Fruit fly (Drosophila melanogaster) whole organism, embryonic: ENCODE measurements around the gene Bicra.

Source experiments
- ATbp ChIP-seq: fragments of 200-800 bp; sonication (Bioruptor generic); optimal IDR thresholded peaks from 2 replicates; lab custom pipeline; 2017; ENCODE audit warnings: missing biosample characterization, mild to moderate bottlenecking, missing genetic modification characterization, missing genetic modification reagents
- Abd-B ChIP-seq: fragments of 200-800 bp; sonication (Bioruptor generic); optimal IDR thresholded peaks from 2 replicates; lab custom pipeline; 2018; ENCODE audit warnings: missing biosample characterization, mild to moderate bottlenecking, missing genetic modification characterization, moderate library complexity
- Bdp1 ChIP-seq: fragments of 200-800 bp; sonication (Bioruptor generic); optimal IDR thresholded peaks from 3 replicates; lab custom pipeline; 2016; ENCODE audit warnings: missing biosample characterization, missing genetic modification characterization
- CG12219 ChIP-seq: fragments of 200-800 bp; sonication (Bioruptor generic); optimal IDR thresholded peaks from 3 replicates; lab custom pipeline; 2018; ENCODE audit warnings: missing biosample characterization, mild to moderate bottlenecking, missing genetic modification characterization
- CG12659 ChIP-seq: fragments of 200-800 bp; sonication (Bioruptor generic); optimal IDR thresholded peaks from 3 replicates; lab custom pipeline; 2017; ENCODE audit warnings: mild to moderate bottlenecking, missing biosample characterization, missing genetic modification reagents, missing genetic modification characterization
- CG12942 ChIP-seq: fragments of 200-800 bp; sonication (Bioruptor generic); optimal IDR thresholded peaks from 3 replicates; lab custom pipeline; 2016; ENCODE audit warnings: missing biosample characterization, missing genetic modification characterization
- CG14860 ChIP-seq: fragments of 200-800 bp; sonication (Bioruptor generic); IDR thresholded peaks from 3 replicates; pipeline ENCODE4 v1.3.6; 2022; ENCODE audit warnings: missing biosample characterization, missing genetic modification characterization; ENCODE audit not compliant: partially characterized antibody
- CG15011 ChIP-seq: fragments of 200-800 bp; sonication (Bioruptor generic); optimal IDR thresholded peaks from 3 replicates; lab custom pipeline; 2018; ENCODE audit warnings: missing biosample characterization, mild to moderate bottlenecking, missing genetic modification characterization
- CG15269 ChIP-seq: fragments of 200-800 bp; sonication (Bioruptor generic); optimal IDR thresholded peaks from 2 replicates; lab custom pipeline; 2018; ENCODE audit warnings: missing biosample characterization, mild to moderate bottlenecking, missing genetic modification characterization, moderate library complexity
- CG17385 ChIP-seq: fragments of 200-800 bp; sonication (Bioruptor generic); optimal IDR thresholded peaks from 3 replicates; lab custom pipeline; 2018; ENCODE audit warnings: missing biosample characterization, mild to moderate bottlenecking, missing genetic modification characterization
- CG17568 ChIP-seq: fragments of 200-800 bp; sonication (Bioruptor generic); optimal IDR thresholded peaks from 2 replicates; lab custom pipeline; 2018; ENCODE audit warnings: missing biosample characterization, mild to moderate bottlenecking, missing genetic modification characterization, moderate library complexity
- CG18262 ChIP-seq: fragments of 200-800 bp; optimal IDR thresholded peaks from 3 replicates; lab custom pipeline; 2019; ENCODE audit warnings: missing biosample characterization, mild to moderate bottlenecking, missing genetic modification characterization, moderate library complexity
- CG18599 ChIP-seq: fragments of 200-800 bp; sonication (Bioruptor generic); optimal IDR thresholded peaks from 3 replicates; lab custom pipeline; 2017; ENCODE audit warnings: missing biosample characterization, missing genetic modification characterization, mild to moderate bottlenecking, moderate library complexity, missing genetic modification reagents
- CG3163 ChIP-seq: fragments of 200-800 bp; sonication (Bioruptor generic); optimal IDR thresholded peaks from 3 replicates; lab custom pipeline; 2016; ENCODE audit warnings: missing biosample characterization, missing genetic modification characterization
- CG4282 ChIP-seq: fragments of 200-800 bp; sonication (Bioruptor generic); optimal IDR thresholded peaks from 2 replicates; lab custom pipeline; 2016; ENCODE audit warnings: missing biosample characterization, missing genetic modification characterization
- CG4328 ChIP-seq: fragments of 200-800 bp; sonication (Bioruptor generic); optimal IDR thresholded peaks from 3 replicates; lab custom pipeline; 2017; ENCODE audit warnings: missing biosample characterization, missing genetic modification reagents, missing genetic modification characterization
- CG4854 ChIP-seq: fragments of 200-800 bp; sonication (Bioruptor generic); optimal IDR thresholded peaks from 2 replicates; lab custom pipeline; 2016; ENCODE audit warnings: missing biosample characterization, missing genetic modification characterization, inconsistent platforms
- CG6791 ChIP-seq: fragments of 200-800 bp; sonication (Bioruptor generic); IDR thresholded peaks from 3 replicates; pipeline ENCODE4 v1.3.6; 2022; ENCODE audit warnings: missing biosample characterization, missing genetic modification characterization; ENCODE audit not compliant: partially characterized antibody
- CG6854 ChIP-seq: fragments of 200-800 bp; sonication (Bioruptor generic); optimal IDR thresholded peaks from 3 replicates; lab custom pipeline; 2017; ENCODE audit warnings: missing biosample characterization, mild to moderate bottlenecking, missing genetic modification characterization
- D19A ChIP-seq: fragments of 200-800 bp; optimal IDR thresholded peaks from 3 replicates; lab custom pipeline; 2019; ENCODE audit warnings: missing biosample characterization, mild to moderate bottlenecking, missing genetic modification characterization, moderate library complexity
- Dfd ChIP-seq, 2 experiments: fragments of >200 bp; optimal IDR thresholded peaks; 2 replicates each; lab custom pipeline; 2017; ENCODE audit warnings: missing biosample characterization in 2 of 2, missing genetic modification characterization in 2 of 2
- Doc2 ChIP-seq: fragments of 200-800 bp; sonication (Bioruptor generic); IDR thresholded peaks from 2 replicates; pipeline ENCODE4 v1.3.6; 2022; ENCODE audit warnings: missing biosample characterization, missing genetic modification characterization
- Elba2 ChIP-seq: fragments of 200-800 bp; sonication (Bioruptor generic); optimal IDR thresholded peaks from 3 replicates; lab custom pipeline; 2016; ENCODE audit warnings: missing biosample characterization, missing genetic modification characterization
- Fer1 ChIP-seq: fragments of 200-800 bp; sonication (Bioruptor generic); optimal IDR thresholded peaks from 2 replicates; lab custom pipeline; 2017; ENCODE audit warnings: missing biosample characterization, mild to moderate bottlenecking, missing genetic modification characterization
- Gsc ChIP-seq: fragments of 200-800 bp; sonication (Bioruptor generic); IDR thresholded peaks from 2 replicates; pipeline ENCODE4 v1.3.6; 2022; ENCODE audit warnings: missing biosample characterization, missing genetic modification characterization
- Mad ChIP-seq: fragments of 200-800 bp; sonication (Bioruptor generic); optimal IDR thresholded peaks from 2 replicates; lab custom pipeline; 2016; ENCODE audit warnings: missing biosample characterization, missing genetic modification characterization
- Max ChIP-seq: fragments of 200-800 bp; sonication (Bioruptor generic); optimal IDR thresholded peaks from 2 replicates; lab custom pipeline; 2016; ENCODE audit warnings: missing biosample characterization, mild to moderate bottlenecking, missing genetic modification characterization
- Six4 ChIP-seq: fragments of 200-800 bp; sonication (Bioruptor generic); optimal IDR thresholded peaks from 2 replicates; lab custom pipeline; 2016; ENCODE audit warnings: missing biosample characterization, missing genetic modification characterization
- Sry-β ChIP-seq: fragments of 200-800 bp; sonication (Bioruptor generic); optimal IDR thresholded peaks from 2 replicates; lab custom pipeline; 2018; ENCODE audit warnings: missing biosample characterization, mild to moderate bottlenecking, missing genetic modification characterization, moderate library complexity
- Vsx1 ChIP-seq: fragments of 200-800 bp; sonication (Bioruptor generic); optimal IDR thresholded peaks from 2 replicates; lab custom pipeline; 2017; ENCODE audit warnings: missing biosample characterization, mild to moderate bottlenecking, missing genetic modification characterization, missing genetic modification reagents
- Xrp1 ChIP-seq: fragments of 200-800 bp; sonication (Bioruptor generic); IDR thresholded peaks from 2 replicates; pipeline ENCODE4 v1.3.6; 2022; ENCODE audit warnings: missing biosample characterization, missing genetic modification characterization
- aop ChIP-seq: fragments of 200-800 bp; sonication (Bioruptor generic); IDR thresholded peaks from 2 replicates; pipeline ENCODE4 v1.3.6; 2022; ENCODE audit warnings: missing biosample characterization, missing genetic modification characterization
- btn ChIP-seq: fragments of 200-800 bp; sonication (Bioruptor generic); optimal IDR thresholded peaks from 2 replicates; lab custom pipeline; 2016; ENCODE audit warnings: missing biosample characterization, missing genetic modification characterization
- cwo ChIP-seq: fragments of 200-800 bp; sonication (Bioruptor generic); optimal IDR thresholded peaks from 3 replicates; lab custom pipeline; 2017; ENCODE audit warnings: missing biosample characterization, missing genetic modification characterization, mild to moderate bottlenecking, moderate library complexity, missing genetic modification reagents
- dati ChIP-seq: fragments of 200-800 bp; sonication (Bioruptor generic); IDR thresholded peaks from 2 replicates; pipeline ENCODE4 v1.3.6; 2022; ENCODE audit warnings: missing biosample characterization, missing genetic modification characterization
- eve ChIP-seq, 2 experiments: fragments of >200 bp; optimal IDR thresholded peaks; 2 replicates each; lab custom pipeline; 2017; ENCODE audit warnings: missing biosample characterization in 2 of 2, missing genetic modification characterization in 2 of 2
- fd3F ChIP-seq: fragments of 200-800 bp; sonication (Bioruptor generic); optimal IDR thresholded peaks from 2 replicates; lab custom pipeline; 2018; ENCODE audit warnings: missing biosample characterization, mild to moderate bottlenecking, missing genetic modification characterization, moderate library complexity
- lola ChIP-seq, 3 experiments: fragments of >200 bp in 2 of 3; fragments of 200-800 bp in 1 of 3; sonication (Bioruptor generic) in 1 of 3; optimal IDR thresholded peaks; 2 replicates each; lab custom pipeline; 2017 to 2019; ENCODE audit warnings: missing biosample characterization in 3 of 3, missing genetic modification characterization in 3 of 3, mild to moderate bottlenecking in 1 of 3, moderate library complexity in 1 of 3
- lov ChIP-seq, 2 experiments: fragments of 200-800 bp in 1 of 2; fragments of >200 bp in 1 of 2; sonication (Bioruptor generic) in 1 of 2; IDR thresholded peaks in 1 of 2; optimal IDR thresholded peaks in 1 of 2; 2 replicates in 1 of 2; 3 replicates in 1 of 2; pipeline versions ENCODE4 v1.3.6 to Lab custom; 2017 to 2022; ENCODE audit warnings: missing biosample characterization in 1 of 2, missing genetic modification characterization in 1 of 2
- mld ChIP-seq: fragments of 200-800 bp; sonication (Bioruptor generic); IDR thresholded peaks from 3 replicates; pipeline ENCODE4 v1.3.6; 2022; ENCODE audit warnings: missing biosample characterization, missing genetic modification characterization; ENCODE audit not compliant: partially characterized antibody
- nerfin-1 ChIP-seq: fragments of 200-800 bp; sonication (Bioruptor generic); optimal IDR thresholded peaks from 3 replicates; lab custom pipeline; 2019; ENCODE audit warnings: missing biosample characterization, mild to moderate bottlenecking, missing genetic modification characterization, moderate library complexity
- sd ChIP-seq: fragments of 200-800 bp; sonication (Bioruptor generic); optimal IDR thresholded peaks from 3 replicates; lab custom pipeline; 2018; ENCODE audit warnings: missing biosample characterization, mild to moderate bottlenecking, missing genetic modification characterization, moderate library complexity
- seq ChIP-seq: fragments of 200-800 bp; sonication (Bioruptor generic); IDR thresholded peaks from 2 replicates; pipeline ENCODE4 v1.3.6; 2022; ENCODE audit warnings: missing biosample characterization, missing genetic modification characterization
- so ChIP-seq: fragments of 200-800 bp; sonication (Bioruptor generic); IDR thresholded peaks from 3 replicates; pipeline ENCODE4 v1.3.6; 2022; ENCODE audit warnings: missing biosample characterization, missing genetic modification characterization
- tgo ChIP-seq: fragments of 200-800 bp; sonication (Bioruptor generic); IDR thresholded peaks from 3 replicates; pipeline ENCODE4 v1.3.6; 2022; ENCODE audit warnings: missing biosample characterization, missing genetic modification characterization
- tio ChIP-seq: fragments of 200-800 bp; sonication (Bioruptor generic); optimal IDR thresholded peaks from 2 replicates; lab custom pipeline; 2017; ENCODE audit warnings: missing biosample characterization, missing genetic modification characterization, inconsistent platforms
- toy ChIP-seq: fragments of 200-800 bp; sonication (Bioruptor generic); IDR thresholded peaks from 2 replicates; pipeline ENCODE4 v1.3.6; 2022; ENCODE audit warnings: missing biosample characterization, missing genetic modification characterization
- unc-4 ChIP-seq: fragments of 200-800 bp; sonication (Bioruptor generic); IDR thresholded peaks from 2 replicates; pipeline ENCODE4 v1.3.6; 2022; ENCODE audit warnings: missing biosample characterization, missing genetic modification characterization; ENCODE audit not compliant: partially characterized antibody
- vnd ChIP-seq: fragments of 200-800 bp; sonication (Bioruptor generic); IDR thresholded peaks from 3 replicates; pipeline ENCODE4 v1.3.6; 2022; ENCODE audit warnings: missing biosample characterization, missing genetic modification characterization; ENCODE audit not compliant: partially characterized antibody
- wek ChIP-seq: fragments of 200-800 bp; sonication (Bioruptor generic); optimal IDR thresholded peaks from 3 replicates; lab custom pipeline; 2018; ENCODE audit warnings: missing biosample characterization, mild to moderate bottlenecking, missing genetic modification characterization, moderate library complexity

Gene Bicra

DNA sequence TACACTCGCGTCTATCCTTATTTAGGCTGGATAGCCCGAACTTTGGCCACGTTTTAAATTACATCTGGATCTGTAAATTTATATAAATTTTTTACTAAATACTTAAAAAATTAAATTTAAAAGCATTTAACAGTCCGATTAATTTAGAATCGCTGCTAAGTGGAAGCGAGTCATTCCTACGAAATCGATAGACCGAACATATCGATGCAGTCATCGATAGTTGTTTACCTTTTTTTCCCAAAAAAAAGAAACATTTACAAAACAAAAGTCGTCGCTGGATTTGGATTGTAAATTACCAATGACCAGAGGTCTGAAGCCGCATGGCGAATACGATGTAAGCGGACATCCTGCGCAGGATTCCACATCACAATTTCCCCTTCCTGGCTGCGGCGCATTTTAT is 7.1 kb upstream of the Bicra start, which contains the start of gene Sirt7 (continued):
- TF ChIP-seq toy (no peak), Mad (GFP tag; lab: Kevin White, UChicago) (no peak), CG6854 (no peak), CG4854 (GFP tag; lab: Kevin White, UChicago) (no peak), CG3163 (no peak), Doc2 (GFP tag; lab: Robert Waterston, UW) (no peak), CG18599 (no peak), CG15269 (tag; lab: Kevin White, UChicago) (no peak), so (GFP tag; lab: Robert Waterston, UW) (no peak), Vsx1 (GFP tag; lab: Kevin White, UChicago) (no peak), seq (GFP tag; lab: Robert Waterston, UW) (no peak), Dfd (GFP tag; optimal IDR thresholded peaks at IDR 0.05; lab: Kevin White, UChicago) (no peak), Sry-β (no peak), CG12219 (no peak), CG6791 (peak; percentile 97), CG4282 (no peak), Max (GFP tag; lab: Kevin White, UChicago) (no peak), mld (GFP tag; lab: Robert Waterston, UW) (peak; percentile 93), Fer1 (no peak), D19A (no peak), Bdp1 (GFP tag; lab: Kevin White, UChicago) (no peak), dati (GFP tag; lab: Robert Waterston, UW) (no peak), tio (no peak), CG14860 (GFP tag; lab: Robert Waterston, UW) (peak; percentile 94), ATbp (GFP tag; lab: Kevin White, UChicago) (no peak), CG15011 (GFP tag; lab: Kevin White, UChicago) (no peak), CG4328 (no peak), vnd (GFP tag; lab: Robert Waterston, UW) (peak; percentile 91), wek (GFP tag; lab: Kevin White, UChicago) (no peak), CG17385 (GFP tag; lab: Kevin White, UChicago) (no peak), nerfin-1 (tag; lab: Kevin White, UChicago) (no peak), Abd-B (GFP tag; lab: Kevin White, UChicago) (no peak), CG12659 (GFP tag; lab: Kevin White, UChicago) (peak; percentile 30), Six4 (GFP tag; lab: Kevin White, UChicago) (no peak), CG12942 (no peak), Xrp1 (no peak), CG17568 (GFP tag; lab: Kevin White, UChicago) (no peak), unc-4 (GFP tag; lab: Robert Waterston, UW) (peak; percentile 96), eve (GFP tag; optimal IDR thresholded peaks at IDR 0.05; lab: Kevin White, UChicago) (no peak), cwo (no peak), aop (GFP tag; lab: Robert Waterston, UW) (no peak), lola (GFP tag; optimal IDR thresholded peaks at IDR 0.05; lab: Kevin White, UChicago) (no peak), tgo (GFP tag; lab: Robert Waterston, UW) (no peak), fd3F (GFP tag; lab: Kevin White, UChicago) (no peak), CG18262 (tag; lab: Kevin White, UChicago) (no peak), Gsc (no peak), Elba2 (GFP tag; lab: Kevin White, UChicago) (no peak), btn (GFP tag; lab: Kevin White, UChicago) (no peak), sd (tag; lab: Kevin White, UChicago) (no peak), lov (optimal IDR thresholded peaks at IDR 0.05; lab: Kevin White, UChicago) (no peak), lov (GFP tag; IDR thresholded peaks at IDR 0.05; lab: Robert Waterston, UW) (no peak)
